Worm (Caenorhabditis elegans): ENCODE data around the gene C33E10.1.

- TF ChIP-seq eyg-1 (tag; optimal IDR thresholded peaks at IDR 0.05) = no peak
- no peak for TF ChIP-seq nhr-11 (tag; optimal IDR thresholded peaks at IDR 0.05)
- no peak for TF ChIP-seq pqm-1 (tag; optimal IDR thresholded peaks at IDR 0.05)
- no peak for TF ChIP-seq che-1 (tag; optimal IDR thresholded peaks at IDR 0.05)
- TF ChIP-seq pha-4 (tag; optimal IDR thresholded peaks at IDR 0.05) = no peak
- TF ChIP-seq K09A11.1 (tag; optimal IDR thresholded peaks at IDR 0.05; ENCODE audit: insufficient read depth) = no peak
- TF ChIP-seq ttx-3 (tag; optimal IDR thresholded peaks at IDR 0.05) = no peak
- TF ChIP-seq hlh-15 (tag; optimal IDR thresholded peaks at IDR 0.05) = no peak
- no peak for TF ChIP-seq T23F11.4 (GFP tag; optimal IDR thresholded peaks at IDR 0.05)
Observed at ce11 chrX:17297408-17297807, 7.6 kb upstream of the C33E10.1 start.
